Worm (Caenorhabditis elegans): ENCODE measurements around the gene C05E4.15.

ce11 chrV:752679-753333 lies 8.3 kb downstream of the C05E4.15 start, which contains the start of the genes str-262 and srp-1:
- TF ChIP-seq ZK546.5 (tag; optimal IDR thresholded peaks at IDR 0.05) (no peak), nhr-23 (tag; optimal IDR thresholded peaks at IDR 0.05) (no peak), ztf-11 (tag; optimal IDR thresholded peaks at IDR 0.05) (no peak), lsy-12 (tag; optimal IDR thresholded peaks at IDR 0.05) (no peak), ceh-82 (tag; optimal IDR thresholded peaks at IDR 0.05) (no peak), nhr-77 (tag; optimal IDR thresholded peaks at IDR 0.05) (no peak), snpc-4 (tag; optimal IDR thresholded peaks at IDR 0.05) (no peak), elt-2 (tag; optimal IDR thresholded peaks at IDR 0.05) (no peak), fos-1 (tag; optimal IDR thresholded peaks at IDR 0.05) (no peak), pqm-1 (tag; optimal IDR thresholded peaks at IDR 0.05) (no peak), nfya-1 (tag; optimal IDR thresholded peaks at IDR 0.05; ENCODE audit: insufficient read depth) (no peak)
